Fruit fly (Drosophila melanogaster): Measurements from ENCODE around the gene CG31643.

The CG31643 gene

dm6 chr2L:6045972-6046718 lies 8.2 kb downstream of the CG31643 start, which contains the start of gene Pfas (continued):
- peak; percentile 50 for TF ChIP-seq CG12391 (tag; optimal IDR thresholded peaks at IDR 0.05)
- TF ChIP-seq cato (GFP tag; optimal IDR thresholded peaks at IDR 0.05; ENCODE audit: borderline replicate concordance) = no peak
- peak; percentile 15 for TF ChIP-seq oc (tag; optimal IDR thresholded peaks at IDR 0.05)
- TF ChIP-seq pan (optimal IDR thresholded peaks at IDR 0.05) = no peak
- peak in 1 of 2 experiments; percentile 49 for TF ChIP-seq pan (GFP tag; optimal IDR thresholded peaks at IDR 0.05 in 1 of 2, IDR thresholded peaks at IDR 0.05 in 1 of 2)
- TF ChIP-seq Hr39 (optimal IDR thresholded peaks at IDR 0.05) = no peak
- peak; percentile 60 for TF ChIP-seq CG10543 (GFP tag; optimal IDR thresholded peaks at IDR 0.05)
- peak; percentile 73 for TF ChIP-seq Dek (tag; optimal IDR thresholded peaks at IDR 0.05)
- peak in 1 of 2 experiments; percentile 19 for TF ChIP-seq crp (GFP tag; optimal IDR thresholded peaks at IDR 0.05)
- TF ChIP-seq Fer1 (GFP tag; optimal IDR thresholded peaks at IDR 0.05) = peak; percentile 72
- peak in 1 of 2 experiments; percentile 7 for TF ChIP-seq chif (GFP tag; optimal IDR thresholded peaks at IDR 0.05)
- no peak for TF ChIP-seq gsb (GFP tag; IDR thresholded peaks at IDR 0.05)
- TF ChIP-seq CG9437 (GFP tag; optimal IDR thresholded peaks at IDR 0.05) = peak; percentile 8
- TF ChIP-seq jigr1 (GFP tag; IDR thresholded peaks at IDR 0.05) = no peak
- TF ChIP-seq CG17829 (tag; optimal IDR thresholded peaks at IDR 0.05) = peak; percentile 19
- peak; percentile 39; the same call in 1 of the 2 replicates for TF ChIP-seq Ada2b (GFP tag; IDR thresholded peaks at IDR 0.05)
- no peak for TF ChIP-seq Nf-YA (GFP tag; IDR thresholded peaks at IDR 0.05)
- TF ChIP-seq fu2 (GFP tag; optimal IDR thresholded peaks at IDR 0.05) = peak; percentile 64
- TF ChIP-seq CG3281 (GFP tag; optimal IDR thresholded peaks at IDR 0.05) = peak; percentile 73
- peak; percentile 47 for TF ChIP-seq tx (GFP tag; optimal IDR thresholded peaks at IDR 0.05)
- no peak for TF ChIP-seq hth (optimal IDR thresholded peaks at IDR 0.05)
- TF ChIP-seq onecut (GFP tag; IDR thresholded peaks at IDR 0.05) = peak; percentile 43; the same call in 1 of the 2 replicates
- peak; percentile 78 for TF ChIP-seq exex (tag; optimal IDR thresholded peaks at IDR 0.05)
- TF ChIP-seq az2 (GFP tag; optimal IDR thresholded peaks at IDR 0.05) = peak; percentile 42
- peak; percentile 46 for TF ChIP-seq CG4854 (GFP tag; optimal IDR thresholded peaks at IDR 0.05)
- TF ChIP-seq Atf-2 (GFP tag; optimal IDR thresholded peaks at IDR 0.05) = peak; percentile 15
- TF ChIP-seq ewg (GFP tag; optimal IDR thresholded peaks at IDR 0.05) = peak; percentile 6
- peak; percentile 38; the same call in 1 of the 2 replicates for TF ChIP-seq chm (GFP tag; IDR thresholded peaks at IDR 0.05)
- TF ChIP-seq CG11560 (tag; IDR thresholded peaks at IDR 0.05) = no peak
- TF ChIP-seq CG9932 (GFP tag; IDR thresholded peaks at IDR 0.05) = peak; percentile 68
- TF ChIP-seq CG7271 (tag; optimal IDR thresholded peaks at IDR 0.05) = no peak
- peak; percentile 48 for TF ChIP-seq CG9609 (GFP tag; optimal IDR thresholded peaks at IDR 0.05)
- TF ChIP-seq eyg (GFP tag; optimal IDR thresholded peaks at IDR 0.05) = peak; percentile 17
- peak; percentile 56 for TF ChIP-seq CG7786 (GFP tag; optimal IDR thresholded peaks at IDR 0.05)
- peak; percentile 23 for TF ChIP-seq Hand (GFP tag; optimal IDR thresholded peaks at IDR 0.05)
- TF ChIP-seq Bgb (GFP tag; IDR thresholded peaks at IDR 0.05; ENCODE audit: partially characterized antibody) = peak; percentile 33; the same call in 1 of the 2 replicates
- TF ChIP-seq CG6175 (GFP tag; IDR thresholded peaks at IDR 0.05) = no peak
- TF ChIP-seq Myb (GFP tag; optimal IDR thresholded peaks at IDR 0.05) = peak; percentile 95
- TF ChIP-seq CG6689 (GFP tag; IDR thresholded peaks at IDR 0.05) = no peak
- TF ChIP-seq al (GFP tag; IDR thresholded peaks at IDR 0.05) = 0 out of 2 replicates have a peak, but pooled peaks have one; percentile 31
- peak; percentile 72 for TF ChIP-seq HLH54F (GFP tag; optimal IDR thresholded peaks at IDR 0.05)
- peak; percentile 70 for TF ChIP-seq CG6654 (GFP tag; optimal IDR thresholded peaks at IDR 0.05)
- peak; percentile 83 for TF ChIP-seq lab (GFP tag; optimal IDR thresholded peaks at IDR 0.05)
- peak; percentile 81 for TF ChIP-seq Dp (GFP tag; optimal IDR thresholded peaks at IDR 0.05)
- no peak for TF ChIP-seq CG13287 (GFP tag; IDR thresholded peaks at IDR 0.05; ENCODE audit: partially characterized antibody)
- peak; percentile 43; the same call in 1 of the 3 replicates for TF ChIP-seq ken (GFP tag; IDR thresholded peaks at IDR 0.05)
- peak; percentile 63 for TF ChIP-seq NfI (GFP tag; optimal IDR thresholded peaks at IDR 0.05)
- TF ChIP-seq CG9817 (tag; optimal IDR thresholded peaks at IDR 0.05) = peak; percentile 31
- no peak; the same call in 2 of the 3 replicates for TF ChIP-seq CG17361 (GFP tag; IDR thresholded peaks at IDR 0.05)

All from whole organism, embryonic.